Worm (Caenorhabditis elegans) whole organism, young adult: ENCODE results near the gene rab-3.
"Not testable (repeated sequence)": the region's sequence is repeated elsewhere in the genome, so short reads cannot be mapped to it uniquely, and the experiment has no call there.

Experiments
- ets-4 ChIP-seq: fragments of 200-800 bp; sonication (Bioruptor generic); optimal IDR thresholded peaks from 2 replicates; lab custom pipeline; 2018; ENCODE audit warnings: mild to moderate bottlenecking, missing genetic modification characterization, missing compliant biosample characterization
- tlf-1 ChIP-seq: fragments of 200-800 bp; sonication (Bioruptor generic); optimal IDR thresholded peaks from 2 replicates; lab custom pipeline; 2018; ENCODE audit warnings: mild to moderate bottlenecking, missing genetic modification characterization, missing compliant biosample characterization

ce11 chrII:5692919-5693318, 34.7 kb downstream of the rab-3 start:
- not testable (repeated sequence) for TF ChIP-seq ets-4 (GFP tag; lab: Kevin White, UChicago); tlf-1
